Worm (Caenorhabditis elegans): ENCODE measurements around the gene dpy-31.
A peak's percentile ranks its signal among the peaks of the same experiment; 100 is the strongest.

dpy-31 gene

ce11 chrIII:7201378-7202256 is at the start of gene dpy-31 (continued):
- TF ChIP-seq nhr-84 (tag; optimal IDR thresholded peaks at IDR 0.05) (no peak), dpl-1 (GFP tag; optimal IDR thresholded peaks at IDR 0.05) (peak in 2 of 3 experiments; percentile 2 to 17), ceh-63 (GFP tag; optimal IDR thresholded peaks at IDR 0.05) (no peak), nhr-90 (tag; optimal IDR thresholded peaks at IDR 0.05; ENCODE audit: poor library complexity) (no peak), lin-15B (tag; optimal IDR thresholded peaks at IDR 0.05) (no peak), C04F5.9 (tag; optimal IDR thresholded peaks at IDR 0.05) (no peak), fkh-8 (tag; optimal IDR thresholded peaks at IDR 0.05) (no peak), C16A3.4 (tag; optimal IDR thresholded peaks at IDR 0.05) (no peak), nhr-11 (tag; optimal IDR thresholded peaks at IDR 0.05) (no peak), ceh-88 (GFP tag; IDR thresholded peaks at IDR 0.05) (no peak), mep-1 (tag; optimal IDR thresholded peaks at IDR 0.05) (peak; percentile 29), pqm-1 (tag; optimal IDR thresholded peaks at IDR 0.05) (no peak), nhr-76 (tag; optimal IDR thresholded peaks at IDR 0.05) (no peak), hlh-17 (GFP tag; optimal IDR thresholded peaks at IDR 0.05; ENCODE audit: borderline replicate concordance) (no peak), efl-1 (optimal IDR thresholded peaks at IDR 0.05) (no peak), efl-1 (GFP tag; optimal IDR thresholded peaks at IDR 0.05 in 1 of 2) (peak in 1 of 2 experiments; percentile 42), grh-1 (GFP tag; IDR thresholded peaks at IDR 0.05) (no peak), ets-5 (GFP tag; IDR thresholded peaks at IDR 0.05) (no peak), sptf-1 (tag; optimal IDR thresholded peaks at IDR 0.05) (no peak), nhr-85 (tag) (no peak), tbx-2 (tag; optimal IDR thresholded peaks at IDR 0.05) (peak; percentile 19), snpc-4 (tag; optimal IDR thresholded peaks at IDR 0.05) (no peak), ama-1 (optimal IDR thresholded peaks at IDR 0.05) (no peak), ceh-90 (tag; optimal IDR thresholded peaks at IDR 0.05) (no peak), unc-62 (GFP tag; optimal IDR thresholded peaks at IDR 0.05) (no peak), skn-1 (tag; optimal IDR thresholded peaks at IDR 0.05) (no peak), ceh-8 (GFP tag; optimal IDR thresholded peaks at IDR 0.05) (no peak), hlh-4 (tag; optimal IDR thresholded peaks at IDR 0.05) (no peak), lsy-2 (tag; optimal IDR thresholded peaks at IDR 0.05) (peak; percentile 8 to 57), irx-1 (tag; optimal IDR thresholded peaks at IDR 0.05) (no peak)

- TF ChIP-seq hlh-17 (GFP tag; optimal IDR thresholded peaks at IDR 0.05; ENCODE audit: borderline replicate concordance) (no peak), grh-1 (GFP tag; IDR thresholded peaks at IDR 0.05) (peak; percentile 74), nhr-85 (tag) (no peak), dsc-1 (tag; optimal IDR thresholded peaks at IDR 0.05) (no peak), ama-1 (optimal IDR thresholded peaks at IDR 0.05) (no peak), mef-2 (tag; optimal IDR thresholded peaks at IDR 0.05) (no peak), nhr-20 (tag; optimal IDR thresholded peaks at IDR 0.05) (peak; percentile 17), nhr-71 (tag; optimal IDR thresholded peaks at IDR 0.05) (peak; percentile 23), sup-37 (GFP tag; optimal IDR thresholded peaks at IDR 0.05) (no peak), skn-1 (tag; optimal IDR thresholded peaks at IDR 0.05) (no peak), swsn-7 (tag; optimal IDR thresholded peaks at IDR 0.05) (no peak), rnt-1 (tag; optimal IDR thresholded peaks at IDR 0.05) (no peak), pax-3 (tag; optimal IDR thresholded peaks at IDR 0.05) (no peak), fkh-10 (GFP tag; optimal IDR thresholded peaks at IDR 0.05) (no peak), lsy-2 (tag; optimal IDR thresholded peaks at IDR 0.05) (peak in 1 of 2 experiments; percentile 17), unc-130 (tag; optimal IDR thresholded peaks at IDR 0.05) (no peak), lin-14 (GFP tag; optimal IDR thresholded peaks at IDR 0.05) (peak; percentile 51), fos-1 (tag; optimal IDR thresholded peaks at IDR 0.05) (no peak), fkh-4 (tag; optimal IDR thresholded peaks at IDR 0.05; ENCODE audit: borderline replicate concordance) (no peak), nhr-11 (tag; optimal IDR thresholded peaks at IDR 0.05) (no peak), lin-13 (GFP tag; optimal IDR thresholded peaks at IDR 0.05) (no peak), nhr-19 (GFP tag; conservative IDR thresholded peaks at IDR 0.05) (peak; percentile 26; the same call in 1 of the 2 replicates), tlp-1 (tag; optimal IDR thresholded peaks at IDR 0.05) (no peak), hlh-4 (tag; optimal IDR thresholded peaks at IDR 0.05) (no peak), lin-39 (tag; optimal IDR thresholded peaks at IDR 0.05) (no peak), dpl-1 (GFP tag; optimal IDR thresholded peaks at IDR 0.05) (no peak), hpl-2 (GFP tag; optimal IDR thresholded peaks at IDR 0.05) (no peak), snu-23 (GFP tag; optimal IDR thresholded peaks at IDR 0.05) (peak; percentile 13)
Observed at ce11 chrIII:7152569-7152968, 49.4 kb upstream of the dpy-31 start.

All from whole organism, L1 larva.